Worm (Caenorhabditis elegans) whole organism, early embryonic: ENCODE data around the gene F25G6.9.

Source experiments
- B0310.2 ChIP-seq: sonication (generic microtip); optimal IDR thresholded peaks from 2 replicates; lab custom pipeline; 2016; ENCODE audit warnings: mild to moderate bottlenecking, missing genetic modification characterization, missing compliant biosample characterization
- F13C5.2 ChIP-seq: sonication (generic microtip); optimal IDR thresholded peaks from 2 replicates; lab custom pipeline; 2017; ENCODE audit warnings: mild to moderate bottlenecking, missing genetic modification characterization, inconsistent platforms, missing compliant biosample characterization
- aly-1 ChIP-seq: sonication (generic microtip); optimal IDR thresholded peaks from 2 replicates; lab custom pipeline; 2016; ENCODE audit warnings: missing genetic modification characterization, missing compliant biosample characterization
- ama-1 ChIP-seq: fragments of 150-350 bp; optimal IDR thresholded peaks from 2 replicates; lab custom pipeline; 2014
- ceh-13 ChIP-seq: fragments of 200-800 bp; sonication (Bioruptor generic); optimal IDR thresholded peaks from 2 replicates; lab custom pipeline; 2018; ENCODE audit warnings: mild to moderate bottlenecking, missing genetic modification characterization, missing compliant biosample characterization
- ceh-36 ChIP-seq: sonication (generic microtip); optimal IDR thresholded peaks from 2 replicates; lab custom pipeline; 2016; ENCODE audit warnings: missing genetic modification characterization, inconsistent platforms, missing compliant biosample characterization
- ets-7 ChIP-seq: sonication (generic microtip); optimal IDR thresholded peaks from 2 replicates; lab custom pipeline; 2016; ENCODE audit warnings: missing genotype, missing genetic modification characterization, missing compliant biosample characterization
- flt-1 ChIP-seq: fragments of 200-800 bp; sonication (Bioruptor generic); IDR thresholded peaks from 2 replicates; pipeline ENCODE4 v1.3.6; 2022; ENCODE audit warnings: missing genetic modification characterization, missing compliant biosample characterization
- hmbx-1 ChIP-seq: sonication (generic microtip); optimal IDR thresholded peaks from 2 replicates; lab custom pipeline; 2016; ENCODE audit warnings: mild to moderate bottlenecking, missing genetic modification characterization, missing compliant biosample characterization
- hmg-4 ChIP-seq: fragments of 200-800 bp; sonication (Bioruptor generic); optimal IDR thresholded peaks from 2 replicates; lab custom pipeline; 2018; ENCODE audit warnings: mild to moderate bottlenecking, missing genetic modification characterization, missing compliant biosample characterization
- hnd-1 ChIP-seq: sonication (generic microtip); optimal IDR thresholded peaks from 2 replicates; lab custom pipeline; 2016; ENCODE audit warnings: missing genetic modification characterization, missing compliant biosample characterization
- pes-1 ChIP-seq: fragments of 200-800 bp; sonication (Bioruptor generic); IDR thresholded peaks from 2 replicates; pipeline ENCODE4 v1.3.6; 2022; ENCODE audit warnings: missing genetic modification reagents, missing genetic modification characterization, missing compliant biosample characterization
- scrt-1 ChIP-seq: fragments of 200-800 bp; sonication (Bioruptor generic); IDR thresholded peaks from 2 replicates; pipeline ENCODE4 v1.3.6; 2022; ENCODE audit warnings: missing genetic modification characterization, missing compliant biosample characterization
- sea-1 ChIP-seq: fragments of 200-800 bp; sonication (Bioruptor generic); conservative IDR thresholded peaks from 2 replicates; pipeline ENCODE4 v1.3.6; 2022; ENCODE audit warnings: missing genetic modification characterization, missing compliant biosample characterization
- tbx-11 ChIP-seq: fragments of 200-800 bp; sonication (Bioruptor generic); IDR thresholded peaks from 2 replicates; pipeline ENCODE4 v1.3.6; 2022; ENCODE audit warnings: missing genetic modification characterization, missing compliant biosample characterization
- tbx-37 ChIP-seq: fragments of 200-800 bp; sonication (Bioruptor generic); conservative IDR thresholded peaks from 2 replicates; pipeline ENCODE4 v1.3.6; 2022; ENCODE audit warnings: missing genetic modification reagents, missing genetic modification characterization, missing compliant biosample characterization
- tra-4 ChIP-seq: sonication (generic microtip); optimal IDR thresholded peaks from 2 replicates; lab custom pipeline; 2017; ENCODE audit warnings: missing genetic modification characterization, missing compliant biosample characterization

F25G6.9 gene

ce11 chrV:8534534-8535283, 35.1 kb downstream of the F25G6.9 start, which contains the start of the genes his-6 and his-5:
Gene his-6 (minus strand): TSS chrV:8534977.
Gene his-5 (plus strand): TSS chrV:8535214.
- TF ChIP-seq sea-1 (peak; percentile 75; the same call in 1 of the 2 replicates), tbx-37 (GFP tag; lab: Robert Waterston, UW) (peak; percentile 63; the same call in 1 of the 2 replicates), pes-1 (peak; percentile 70), hmg-4 (peak; percentile 42), tbx-11 (peak; percentile 52; the same call in 1 of the 2 replicates), ama-1 (lab: Kevin White, UChicago) (peak; percentile 91), flt-1 (GFP tag; lab: Robert Waterston, UW) (peak; percentile 65; the same call in 1 of the 2 replicates), scrt-1 (GFP tag; lab: Robert Waterston, UW) (0 out of 2 replicates have a peak, but pooled peaks have one; percentile 53)

ce11 chrV:8533916-8534315, 35.9 kb downstream of the F25G6.9 start:
- no peak for TF ChIP-seq ets-7 (tag; lab: Kevin White, UChicago)
- TF ChIP-seq B0310.2 (tag; lab: Kevin White, UChicago) = no peak
- no peak for TF ChIP-seq hmbx-1 (tag; lab: Kevin White, UChicago)
- no peak for TF ChIP-seq tra-4 (tag; lab: Kevin White, UChicago)
- no peak for TF ChIP-seq scrt-1 (GFP tag; lab: Robert Waterston, UW)
- TF ChIP-seq tbx-37 (GFP tag; lab: Robert Waterston, UW) = no peak
- no peak for TF ChIP-seq ceh-36
- no peak for TF ChIP-seq aly-1 (tag; lab: Kevin White, UChicago)

ce11 chrV:8533067-8533466, 36.7 kb downstream of the F25G6.9 start, which contains the start of the genes his-8 and his-7:
Gene his-8 (minus strand): TSS chrV:8533086.
Gene his-7 (plus strand): TSS chrV:8533379.
- TF ChIP-seq sea-1 = peak; percentile 54; the same call in 1 of the 2 replicates
- peak; percentile 14; the same call in 1 of the 2 replicates for TF ChIP-seq tbx-11

ce11 chrV:8529219-8529618, 40.6 kb downstream of the F25G6.9 start, which contains the start of gene otpl-5:
Gene otpl-5 (plus strand): TSS chrV:8529519.
- no peak for TF ChIP-seq pes-1
- no peak for TF ChIP-seq F13C5.2 (tag; lab: Kevin White, UChicago)
- no peak for TF ChIP-seq aly-1 (tag; lab: Kevin White, UChicago)

- TF ChIP-seq ceh-13 (GFP tag; lab: Kevin White, UChicago) = no peak
- TF ChIP-seq aly-1 (tag; lab: Kevin White, UChicago) = no peak
- no peak for TF ChIP-seq scrt-1 (GFP tag; lab: Robert Waterston, UW)
- no peak for TF ChIP-seq hmg-4
- TF ChIP-seq ets-7 (tag; lab: Kevin White, UChicago) = no peak
- no peak for TF ChIP-seq tra-4 (tag; lab: Kevin White, UChicago)
- no peak for TF ChIP-seq flt-1 (GFP tag; lab: Robert Waterston, UW)
Observed at ce11 chrV:8525774-8526173, 44.0 kb downstream of the F25G6.9 start, which contains the start of gene otpl-6. Gene otpl-6 (plus strand): TSS chrV:8526074.

ce11 chrV:8520846-8521553, 48.8 kb downstream of the F25G6.9 start, which contains the start of the genes F45F2.11 and otpl-7:
Gene F45F2.11 (minus strand): TSS chrV:8520896.
Gene otpl-7 (plus strand): TSS chrV:8521503.
- TF ChIP-seq tbx-11 = no peak
- no peak for TF ChIP-seq pes-1
- no peak for TF ChIP-seq scrt-1 (GFP tag; lab: Robert Waterston, UW)
- no peak for TF ChIP-seq aly-1 (tag; lab: Kevin White, UChicago)

- TF ChIP-seq tbx-11 (no peak), tra-4 (tag; lab: Kevin White, UChicago) (no peak), pes-1 (no peak)
Observed at ce11 chrV:8518822-8519392, 50.9 kb downstream of the F25G6.9 start, which contains the start of gene F45F2.10. Gene F45F2.10 (minus strand): TSS chrV:8518872.

- TF ChIP-seq hnd-1 (no peak), scrt-1 (GFP tag; lab: Robert Waterston, UW) (no peak), sea-1 (no peak), ama-1 (lab: Kevin White, UChicago) (no peak), B0310.2 (tag; lab: Kevin White, UChicago) (no peak), tra-4 (tag; lab: Kevin White, UChicago) (no peak), flt-1 (GFP tag; lab: Robert Waterston, UW) (no peak), F13C5.2 (tag; lab: Kevin White, UChicago) (no peak), hmg-4 (no peak), ceh-13 (GFP tag; lab: Kevin White, UChicago) (no peak), aly-1 (tag; lab: Kevin White, UChicago) (no peak), ceh-36 (no peak)
Observed at ce11 chrV:8518283-8518682, 51.5 kb downstream of the F25G6.9 start.
